Worm (Caenorhabditis elegans): ENCODE data around the gene hoe-1.

ce11 chrIV:4692463-4692862, 51.6 kb downstream of the hoe-1 start, which contains the start of gene spe-51:
- TF ChIP-seq ama-1 (optimal IDR thresholded peaks at IDR 0.05) = no peak
- TF ChIP-seq scrt-1 (GFP tag; IDR thresholded peaks at IDR 0.05) = no peak
- no peak for TF ChIP-seq flt-1 (GFP tag; IDR thresholded peaks at IDR 0.05)
- no peak for TF ChIP-seq tbx-11 (GFP tag; IDR thresholded peaks at IDR 0.05)
- TF ChIP-seq ceh-13 (GFP tag; optimal IDR thresholded peaks at IDR 0.05) = no peak
- no peak for TF ChIP-seq pes-1 (GFP tag; IDR thresholded peaks at IDR 0.05)
- TF ChIP-seq hmbx-1 (tag; optimal IDR thresholded peaks at IDR 0.05) = no peak
- no peak for TF ChIP-seq hmg-4 (GFP tag; optimal IDR thresholded peaks at IDR 0.05)
